Worm (Caenorhabditis elegans) whole organism, midembryonic: ENCODE results near the gene nhr-48.
A peak's percentile ranks its signal among the peaks of the same experiment; 100 is the strongest.

Source experiments
- T22C8.4 ChIP-seq: fragments of 200-800 bp; sonication (Bioruptor generic); IDR thresholded peaks from 2 replicates; pipeline ENCODE4 v1.3.6; 2022; ENCODE audit warnings: missing genetic modification characterization, missing compliant biosample characterization
- cog-1 ChIP-seq: sonication (generic microtip); optimal IDR thresholded peaks from 2 replicates; lab custom pipeline; 2016; ENCODE audit warnings: missing genetic modification characterization, missing compliant biosample characterization
- flt-1 ChIP-seq: fragments of 200-800 bp; sonication (Bioruptor generic); IDR thresholded peaks from 2 replicates; pipeline ENCODE4 v1.3.6; 2022; ENCODE audit warnings: missing genetic modification characterization, missing compliant biosample characterization
- klf-2 ChIP-seq: fragments of 200-800 bp; sonication (Bioruptor generic); conservative IDR thresholded peaks from 2 replicates; pipeline ENCODE4 v1.3.6; 2022; ENCODE audit warnings: missing genetic modification reagents, missing genetic modification characterization, missing compliant biosample characterization
- med-1 ChIP-seq: sonication (generic microtip); optimal IDR thresholded peaks from 2 replicates; lab custom pipeline; 2017; ENCODE audit warnings: missing genetic modification characterization, mild to moderate bottlenecking, missing compliant biosample characterization, antibody characterized with exemption, missing genetic modification reagents; ENCODE audit not compliant: insufficient read depth
- ref-1 ChIP-seq: fragments of 200-800 bp; sonication (Bioruptor generic); conservative IDR thresholded peaks from 2 replicates; pipeline ENCODE4 v1.3.6; 2022; ENCODE audit warnings: missing genetic modification reagents, missing genetic modification characterization, missing compliant biosample characterization
- tab-1 ChIP-seq: fragments of 200-800 bp; sonication (Bioruptor generic); IDR thresholded peaks from 2 replicates; pipeline ENCODE4 v1.3.6; 2022; ENCODE audit warnings: missing genetic modification characterization, missing compliant biosample characterization
- ztf-23 ChIP-seq: fragments of 200-800 bp; sonication (Bioruptor generic); IDR thresholded peaks from 2 replicates; pipeline ENCODE4 v1.3.6; 2022; ENCODE audit warnings: missing genetic modification reagents, missing genetic modification characterization, missing compliant biosample characterization
- ztf-29 ChIP-seq: fragments of 200-800 bp; sonication (Bioruptor generic); IDR thresholded peaks from 2 replicates; pipeline ENCODE4 v1.3.6; 2022; ENCODE audit warnings: missing genetic modification reagents, missing genetic modification characterization, missing compliant biosample characterization

The nhr-48 gene

DNA sequence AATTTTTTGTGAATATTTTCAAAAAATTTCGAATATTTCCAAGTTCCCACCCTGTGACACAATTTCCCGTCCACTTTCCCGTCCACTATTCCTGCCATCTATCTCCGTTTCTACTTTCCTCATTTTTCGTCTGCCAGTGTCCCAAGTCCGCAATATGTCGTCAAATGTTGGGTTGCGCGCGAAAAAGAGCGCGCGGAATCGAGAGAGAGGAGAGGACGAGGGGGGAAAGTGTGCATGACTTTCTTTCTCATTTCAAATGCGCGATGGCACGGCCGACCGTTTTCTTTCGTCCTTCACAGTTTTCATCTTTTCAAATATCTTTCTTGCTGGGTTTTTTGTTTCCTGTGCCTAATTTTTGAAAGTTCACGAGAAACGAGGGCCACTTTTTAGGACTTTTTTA lies 17.0 kb downstream of the nhr-48 start:
- no peak for TF ChIP-seq cog-1
- TF ChIP-seq klf-2 (GFP tag; lab: Robert Waterston, UW) = no peak
- TF ChIP-seq T22C8.4 (GFP tag; lab: Robert Waterston, UW) = no peak
- no peak for TF ChIP-seq ztf-29 (GFP tag; lab: Robert Waterston, UW)
- no peak for TF ChIP-seq flt-1 (GFP tag; lab: Robert Waterston, UW)
- no peak for TF ChIP-seq med-1 (GFP tag; lab: Kevin White, UChicago)
- no peak for TF ChIP-seq tab-1 (GFP tag; lab: Robert Waterston, UW)
- TF ChIP-seq ztf-23 = no peak
- TF ChIP-seq ref-1 (GFP tag; lab: Robert Waterston, UW) = no peak

DNA sequence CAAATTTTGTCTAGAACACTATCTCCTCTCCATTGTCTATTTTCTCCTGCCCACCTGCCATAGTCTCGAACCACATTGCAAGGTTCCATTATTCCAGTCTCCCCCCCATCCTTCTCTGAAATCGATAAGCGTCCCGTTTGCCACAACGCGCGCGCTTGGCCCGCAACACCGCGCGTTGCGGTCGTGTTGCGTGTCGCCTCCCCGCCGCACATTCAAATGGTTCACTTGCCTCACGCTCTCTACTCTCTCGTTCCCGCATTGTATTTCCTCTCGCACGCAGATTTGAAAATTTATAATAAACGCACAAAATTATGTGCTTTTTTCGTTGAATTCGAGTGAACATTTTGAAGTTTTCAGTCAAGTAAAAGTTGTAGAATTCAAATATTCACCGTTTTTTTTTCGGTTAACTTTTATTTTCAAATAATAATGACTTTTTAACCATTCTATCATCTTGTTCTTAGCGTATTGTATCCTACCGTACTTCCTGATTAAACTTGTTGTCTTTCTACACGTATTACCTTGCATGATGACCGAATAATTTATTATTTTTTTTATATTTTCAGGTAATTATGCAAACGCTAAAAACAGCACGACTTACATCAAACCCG lies 17.7 kb downstream of the nhr-48 start, which contains the start of gene lin-15B:
Gene lin-15B, plus strand, starts transcription at position 558 of the 608 bp plus-strand sequence.
- TF ChIP-seq T22C8.4 (GFP tag; lab: Robert Waterston, UW) = 0 out of 2 replicates have a peak, but pooled peaks have one; percentile 25
- no peak for TF ChIP-seq ztf-29 (GFP tag; lab: Robert Waterston, UW)

DNA sequence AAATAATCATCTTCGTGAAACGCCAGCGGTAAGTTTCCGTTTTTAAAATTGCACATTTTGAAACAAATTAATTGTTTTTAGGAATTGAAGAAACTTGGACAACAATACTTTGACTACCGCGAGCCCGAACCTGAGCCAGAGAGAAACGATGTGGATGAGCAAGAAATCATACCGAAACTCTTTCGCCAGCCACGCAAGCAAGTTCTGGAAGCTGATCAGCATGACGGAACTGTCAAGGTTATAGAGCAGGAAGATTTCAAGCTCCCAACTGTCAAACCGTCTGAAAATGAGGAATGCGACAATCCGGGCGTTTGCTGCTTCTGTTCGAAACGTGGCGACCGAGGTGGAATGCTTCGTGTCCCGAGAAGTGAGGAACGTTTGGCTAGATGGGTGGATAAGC lies 22.3 kb downstream of the nhr-48 start:
- TF ChIP-seq T22C8.4 (GFP tag; lab: Robert Waterston, UW) (no peak), cog-1 (no peak), ref-1 (GFP tag; lab: Robert Waterston, UW) (no peak), med-1 (GFP tag; lab: Kevin White, UChicago) (no peak), klf-2 (GFP tag; lab: Robert Waterston, UW) (no peak), tab-1 (GFP tag; lab: Robert Waterston, UW) (no peak), ztf-29 (GFP tag; lab: Robert Waterston, UW) (no peak), ztf-23 (no peak), flt-1 (GFP tag; lab: Robert Waterston, UW) (no peak)

DNA sequence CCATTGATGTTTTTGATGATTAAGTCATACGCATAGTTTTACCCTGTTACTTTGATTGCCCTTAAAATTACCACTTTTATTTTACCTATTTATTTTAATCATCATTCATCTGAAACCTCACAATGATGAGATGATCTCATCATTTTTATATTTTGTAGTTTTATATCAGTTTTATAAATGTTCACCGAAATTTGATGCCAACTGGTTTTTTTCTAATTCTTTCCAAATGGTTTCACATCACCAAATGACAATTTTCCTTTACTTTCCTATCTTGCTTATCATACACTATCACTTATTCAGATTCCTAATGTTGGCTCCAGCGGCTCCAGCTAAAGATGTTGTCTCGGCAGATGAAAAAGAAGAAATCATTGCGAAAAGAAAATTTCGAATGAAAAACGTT lies 23.7 kb downstream of the nhr-48 start, which contains the start of gene lin-15A:
Gene lin-15A, plus strand, starts transcription at position 301 of the 400 bp plus-strand sequence.
- TF ChIP-seq ztf-23 (no peak), klf-2 (GFP tag; lab: Robert Waterston, UW) (no peak), T22C8.4 (GFP tag; lab: Robert Waterston, UW) (no peak), ztf-29 (GFP tag; lab: Robert Waterston, UW) (no peak), cog-1 (no peak), med-1 (GFP tag; lab: Kevin White, UChicago) (no peak), tab-1 (GFP tag; lab: Robert Waterston, UW) (no peak), ref-1 (GFP tag; lab: Robert Waterston, UW) (no peak), flt-1 (GFP tag; lab: Robert Waterston, UW) (no peak)

DNA sequence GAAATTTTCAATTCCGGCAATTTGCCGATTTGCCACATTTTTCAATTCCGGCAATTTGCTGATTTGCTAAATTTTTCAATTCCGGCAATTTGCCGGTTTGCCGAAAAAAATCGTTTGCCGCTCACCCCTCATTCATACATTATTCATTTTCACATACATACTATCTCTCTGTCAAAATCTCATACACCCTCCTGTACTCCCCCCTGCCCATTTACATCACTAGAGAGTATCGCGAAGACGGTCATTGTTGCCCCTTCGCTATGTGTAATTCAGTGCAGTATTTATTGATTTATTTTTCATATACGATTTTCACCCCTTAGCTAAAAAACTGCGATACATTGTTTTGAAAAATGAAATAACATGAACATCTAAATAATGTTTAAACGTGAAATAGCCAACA lies 28.4 kb downstream of the nhr-48 start:
- TF ChIP-seq klf-2 (GFP tag; lab: Robert Waterston, UW) (no peak), ztf-23 (0 out of 2 replicates have a peak, but pooled peaks have one; percentile 36), T22C8.4 (GFP tag; lab: Robert Waterston, UW) (peak; percentile 90)

DNA sequence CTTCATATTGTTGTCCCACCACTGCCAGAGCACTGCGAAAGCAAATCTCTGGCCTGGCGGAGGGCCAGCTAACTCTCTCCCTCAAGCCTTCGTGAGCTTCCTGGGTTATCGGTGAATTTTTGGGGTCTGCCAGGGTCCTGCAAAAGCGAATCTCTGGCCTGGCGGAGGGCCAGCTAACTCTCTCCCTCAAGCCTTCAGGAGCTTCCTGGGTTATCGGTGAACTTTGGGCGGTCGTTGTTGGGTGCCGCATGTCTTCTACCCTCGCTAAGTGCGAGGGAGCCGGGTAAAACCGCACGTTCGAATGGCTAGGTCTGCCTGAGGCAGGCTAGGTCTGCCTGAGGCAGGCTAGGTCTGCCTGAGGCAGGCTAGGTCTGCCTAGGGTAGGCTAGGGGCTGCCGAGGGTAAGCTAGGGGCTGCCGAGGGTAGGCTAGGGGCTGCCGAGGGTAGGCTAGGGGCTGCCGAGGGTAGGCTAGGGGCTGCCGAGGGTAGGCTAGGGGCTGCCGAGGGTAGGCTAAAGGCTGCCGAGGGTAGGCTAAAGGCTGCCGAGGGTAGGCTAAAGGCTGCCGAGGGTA lies 30.5 kb downstream of the nhr-48 start:
- TF ChIP-seq flt-1 (GFP tag; lab: Robert Waterston, UW) (peak; percentile 23; the same call in 1 of the 2 replicates), T22C8.4 (GFP tag; lab: Robert Waterston, UW) (peak; percentile 29; the same call in 1 of the 2 replicates)

DNA sequence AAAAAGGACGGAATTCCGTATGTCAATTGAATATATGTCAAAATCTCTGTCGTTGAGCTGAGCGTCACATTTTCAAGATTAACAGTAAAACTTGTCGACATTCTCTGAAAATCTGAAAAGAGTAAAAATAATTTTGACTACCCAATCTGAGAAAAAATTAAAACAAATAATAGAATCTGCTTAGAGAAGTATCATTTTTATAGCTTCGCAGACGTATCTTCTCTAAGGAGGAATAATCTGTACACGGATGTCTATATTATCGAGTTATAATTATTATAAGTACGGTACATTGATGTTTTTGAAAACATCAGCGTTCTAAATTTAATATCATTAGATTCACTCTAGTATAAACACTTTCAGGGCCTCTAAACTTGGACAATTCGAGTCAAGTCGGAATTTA lies 32.5 kb downstream of the nhr-48 start, which contains the start of gene srg-64:
Gene srg-64, minus strand, starts transcription at position 101 of the 400 bp plus-strand sequence.
- no peak for TF ChIP-seq flt-1 (GFP tag; lab: Robert Waterston, UW)
- no peak for TF ChIP-seq cog-1
- TF ChIP-seq ref-1 (GFP tag; lab: Robert Waterston, UW) = no peak
- TF ChIP-seq klf-2 (GFP tag; lab: Robert Waterston, UW) = no peak
- no peak for TF ChIP-seq med-1 (GFP tag; lab: Kevin White, UChicago)
- TF ChIP-seq tab-1 (GFP tag; lab: Robert Waterston, UW) = no peak
- TF ChIP-seq ztf-29 (GFP tag; lab: Robert Waterston, UW) = no peak
- TF ChIP-seq ztf-23 = no peak
- TF ChIP-seq T22C8.4 (GFP tag; lab: Robert Waterston, UW) = no peak

DNA sequence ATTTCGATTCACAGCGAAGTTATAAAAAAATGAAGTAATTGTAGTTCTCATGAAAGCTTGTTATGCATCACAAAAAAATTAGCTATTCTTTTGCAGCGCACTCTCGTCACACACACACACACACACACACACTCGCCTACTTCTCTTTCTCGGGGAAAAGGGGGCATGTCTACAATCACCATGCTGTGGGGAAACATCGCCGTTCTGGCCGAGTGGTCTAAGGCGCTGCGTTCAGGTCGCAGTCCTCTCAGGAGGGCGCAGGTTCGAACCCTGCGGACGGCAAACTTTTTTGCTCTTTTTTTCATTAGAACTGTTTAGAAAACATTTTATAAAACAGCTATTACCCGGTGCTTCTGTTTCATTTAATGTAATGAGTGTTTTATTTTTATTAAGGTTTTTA lies 33.8 kb downstream of the nhr-48 start:
- peak; percentile 91 for TF ChIP-seq T22C8.4 (GFP tag; lab: Robert Waterston, UW)
- TF ChIP-seq ref-1 (GFP tag; lab: Robert Waterston, UW) = peak; percentile 88
- peak; percentile 92 for TF ChIP-seq klf-2 (GFP tag; lab: Robert Waterston, UW)
- TF ChIP-seq ztf-29 (GFP tag; lab: Robert Waterston, UW) = peak; percentile 88
- TF ChIP-seq tab-1 (GFP tag; lab: Robert Waterston, UW) = peak; percentile 96
- TF ChIP-seq cog-1 = peak; percentile 84
- TF ChIP-seq ztf-23 = peak; percentile 95
- peak; percentile 96 for TF ChIP-seq flt-1 (GFP tag; lab: Robert Waterston, UW)
- peak; percentile 68 for TF ChIP-seq med-1 (GFP tag; lab: Kevin White, UChicago)

DNA sequence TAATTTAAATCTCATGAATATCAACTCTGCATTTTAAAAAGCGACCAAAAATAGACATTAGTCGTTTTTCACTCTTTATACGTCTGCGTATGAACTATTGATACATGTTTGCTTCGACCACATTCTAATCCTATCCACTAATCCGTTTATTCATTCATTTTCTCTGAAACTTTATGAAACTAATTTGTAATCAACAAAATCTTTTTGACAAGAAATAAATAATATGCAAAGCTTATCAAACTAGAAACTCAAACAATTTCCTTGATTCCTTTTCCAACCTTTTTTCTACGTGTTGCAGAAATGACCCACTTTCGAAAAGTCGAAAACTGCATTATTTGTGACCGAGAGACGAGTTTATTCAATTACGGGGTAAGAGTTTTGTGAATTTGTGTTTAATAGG lies 34.3 kb downstream of the nhr-48 start, which contains the start of gene nhr-255:
Gene nhr-255, plus strand, starts transcription at position 301 of the 400 bp plus-strand sequence.
- no peak for TF ChIP-seq klf-2 (GFP tag; lab: Robert Waterston, UW)
- no peak for TF ChIP-seq ref-1 (GFP tag; lab: Robert Waterston, UW)
- no peak for TF ChIP-seq tab-1 (GFP tag; lab: Robert Waterston, UW)
- no peak for TF ChIP-seq ztf-23
- TF ChIP-seq ztf-29 (GFP tag; lab: Robert Waterston, UW) = no peak
- TF ChIP-seq cog-1 = no peak
- TF ChIP-seq flt-1 (GFP tag; lab: Robert Waterston, UW) = no peak
- no peak for TF ChIP-seq med-1 (GFP tag; lab: Kevin White, UChicago)
- TF ChIP-seq T22C8.4 (GFP tag; lab: Robert Waterston, UW) = no peak
